Worm (Caenorhabditis elegans): ENCODE results near the gene best-15.
A peak's percentile ranks its signal among the peaks of the same experiment; 100 is the strongest.

Gene best-15

DNA sequence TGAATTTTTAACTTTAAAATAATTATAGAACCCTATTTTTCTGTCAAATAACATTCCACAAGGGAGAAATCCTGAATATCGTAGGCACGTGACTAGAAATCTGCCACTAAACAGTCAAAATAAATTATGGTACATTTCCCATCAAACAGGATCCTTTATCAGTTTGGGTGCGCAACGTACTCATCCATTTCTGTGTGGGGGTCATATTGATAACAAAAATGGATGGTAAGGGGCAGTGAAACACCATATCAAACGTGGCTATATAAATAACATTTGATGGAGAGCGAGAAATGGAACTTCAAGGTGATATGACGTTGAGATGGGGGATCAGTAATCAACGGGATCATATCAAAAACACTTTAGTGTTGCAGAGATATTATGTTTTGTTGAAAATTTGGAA lies 48.0 kb downstream of the best-15 start (continued):
- TF ChIP-seq nhr-90 (tag; optimal IDR thresholded peaks at IDR 0.05; ENCODE audit: poor library complexity) (peak; percentile 43), nhr-71 (tag; optimal IDR thresholded peaks at IDR 0.05) (no peak), unc-98 (GFP tag; IDR thresholded peaks at IDR 0.05) (no peak), nhr-20 (tag; optimal IDR thresholded peaks at IDR 0.05) (peak; percentile 66), hlh-17 (GFP tag; optimal IDR thresholded peaks at IDR 0.05; ENCODE audit: borderline replicate concordance) (no peak), irx-1 (tag; optimal IDR thresholded peaks at IDR 0.05) (no peak), vab-15 (tag; optimal IDR thresholded peaks at IDR 0.05) (no peak), pax-3 (tag; optimal IDR thresholded peaks at IDR 0.05) (no peak), zip-4 (GFP tag; optimal IDR thresholded peaks at IDR 0.05) (no peak), lsy-2 (tag; optimal IDR thresholded peaks at IDR 0.05) (peak in 1 of 2 experiments; percentile 23), nhr-85 (tag) (peak; percentile 90)

DNA sequence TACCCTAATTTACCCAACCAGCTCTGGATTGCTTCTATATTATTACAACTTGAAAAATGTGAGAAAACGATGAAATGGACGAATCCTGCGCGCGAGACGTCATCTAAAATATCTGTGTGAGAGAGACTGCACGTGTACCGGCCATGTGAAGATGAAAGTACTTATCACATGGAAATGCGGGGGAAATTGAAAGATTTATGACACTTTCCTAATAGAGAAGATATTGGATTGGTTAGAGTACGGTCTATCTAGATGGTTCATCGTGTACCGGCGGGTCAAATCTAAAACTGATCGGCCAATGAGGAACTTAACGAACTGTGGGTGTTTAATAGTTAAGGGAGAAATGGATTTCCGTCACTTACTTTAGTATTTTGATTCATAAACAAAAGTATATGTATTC lies 50.0 kb downstream of the best-15 start:
- TF ChIP-seq egl-13 (tag; optimal IDR thresholded peaks at IDR 0.05), result no peak
- TF ChIP-seq nhr-76 (tag; optimal IDR thresholded peaks at IDR 0.05), result no peak
- TF ChIP-seq ces-1 (GFP tag; optimal IDR thresholded peaks at IDR 0.05), result no peak
- TF ChIP-seq ztf-4 (tag; optimal IDR thresholded peaks at IDR 0.05), result no peak
- no peak for TF ChIP-seq dsc-1 (tag; optimal IDR thresholded peaks at IDR 0.05)
- TF ChIP-seq lin-13 (GFP tag; optimal IDR thresholded peaks at IDR 0.05), result no peak
- TF ChIP-seq mef-2 (tag; optimal IDR thresholded peaks at IDR 0.05), result no peak
- peak; percentile 66 for TF ChIP-seq lin-14 (GFP tag; optimal IDR thresholded peaks at IDR 0.05)
- TF ChIP-seq Y116A8C.19 (tag; optimal IDR thresholded peaks at IDR 0.05; ENCODE audit: borderline replicate concordance), result no peak
- TF ChIP-seq tlp-1 (tag; optimal IDR thresholded peaks at IDR 0.05), result no peak
- peak; percentile 75 for TF ChIP-seq nhr-90 (tag; optimal IDR thresholded peaks at IDR 0.05; ENCODE audit: poor library complexity)
- no peak for TF ChIP-seq pqm-1 (tag; optimal IDR thresholded peaks at IDR 0.05)
- TF ChIP-seq zip-4 (GFP tag; optimal IDR thresholded peaks at IDR 0.05), result no peak
- TF ChIP-seq mep-1 (tag; optimal IDR thresholded peaks at IDR 0.05), result no peak
- peak; percentile 65 for TF ChIP-seq nhr-19 (GFP tag; conservative IDR thresholded peaks at IDR 0.05)
- TF ChIP-seq ceh-82 (tag; optimal IDR thresholded peaks at IDR 0.05), result no peak
- TF ChIP-seq lin-15B (tag; optimal IDR thresholded peaks at IDR 0.05), result no peak
- TF ChIP-seq tbx-2 (tag; optimal IDR thresholded peaks at IDR 0.05), result peak; percentile 62
- no peak for TF ChIP-seq hlh-17 (GFP tag; optimal IDR thresholded peaks at IDR 0.05; ENCODE audit: borderline replicate concordance)
- no peak for TF ChIP-seq nhr-28 (tag; optimal IDR thresholded peaks at IDR 0.05)
- TF ChIP-seq aha-1 (tag; optimal IDR thresholded peaks at IDR 0.05), result no peak
- peak; percentile 62 for TF ChIP-seq snu-23 (GFP tag; optimal IDR thresholded peaks at IDR 0.05)
- no peak for TF ChIP-seq ceh-8 (GFP tag; optimal IDR thresholded peaks at IDR 0.05)
- TF ChIP-seq unc-30 (tag; optimal IDR thresholded peaks at IDR 0.05), result no peak
- peak; percentile 20 for TF ChIP-seq C16A3.4 (tag; optimal IDR thresholded peaks at IDR 0.05)
- TF ChIP-seq egl-27 (tag; optimal IDR thresholded peaks at IDR 0.05), result no peak
- no peak for TF ChIP-seq sox-4 (tag; optimal IDR thresholded peaks at IDR 0.05)
- peak in 1 of 2 experiments; percentile 61 for TF ChIP-seq lsy-2 (tag; optimal IDR thresholded peaks at IDR 0.05)
- TF ChIP-seq xbp-1 (tag; optimal IDR thresholded peaks at IDR 0.05), result no peak
- no peak for TF ChIP-seq nhr-237 (tag; optimal IDR thresholded peaks at IDR 0.05)
- no peak for TF ChIP-seq elt-2 (tag; optimal IDR thresholded peaks at IDR 0.05)
- TF ChIP-seq isw-1 (GFP tag; IDR thresholded peaks at IDR 0.05), result no peak
- no peak for TF ChIP-seq sptf-1 (tag; optimal IDR thresholded peaks at IDR 0.05)
- no peak for TF ChIP-seq ceh-90 (tag; optimal IDR thresholded peaks at IDR 0.05)
- TF ChIP-seq efl-1 (optimal IDR thresholded peaks at IDR 0.05), result no peak
- peak in 1 of 2 experiments; percentile 89 for TF ChIP-seq efl-1 (GFP tag; optimal IDR thresholded peaks at IDR 0.05 in 1 of 2)
- TF ChIP-seq nhr-20 (tag; optimal IDR thresholded peaks at IDR 0.05), result peak; percentile 88
- TF ChIP-seq nhr-84 (tag; optimal IDR thresholded peaks at IDR 0.05), result no peak
- TF ChIP-seq swsn-7 (tag; optimal IDR thresholded peaks at IDR 0.05), result no peak
- no peak for TF ChIP-seq rnt-1 (tag; optimal IDR thresholded peaks at IDR 0.05)
- TF ChIP-seq dpl-1 (GFP tag; optimal IDR thresholded peaks at IDR 0.05), result no peak
- peak; percentile 78 for TF ChIP-seq nhr-71 (tag; optimal IDR thresholded peaks at IDR 0.05)
- no peak for TF ChIP-seq unc-62 (GFP tag; optimal IDR thresholded peaks at IDR 0.05)
- TF ChIP-seq ets-5 (GFP tag; IDR thresholded peaks at IDR 0.05), result no peak
- TF ChIP-seq aly-2 (tag; optimal IDR thresholded peaks at IDR 0.05), result no peak
- TF ChIP-seq skn-1 (tag; optimal IDR thresholded peaks at IDR 0.05), result no peak
- no peak for TF ChIP-seq ceh-88 (GFP tag; IDR thresholded peaks at IDR 0.05)

Measured in whole organism, L1 larva.